Fruit fly (Drosophila melanogaster): Measurements from ENCODE around the gene Sptr.

The Sptr gene

dm6 chrX:8421449-8421795 lies 42.8 kb downstream of the Sptr start:
- no peak for TF ChIP-seq CG8478 (optimal IDR thresholded peaks at IDR 0.05)
- TF ChIP-seq CTCF (optimal IDR thresholded peaks at IDR 0.05), result no peak

- TF ChIP-seq CG8478 (optimal IDR thresholded peaks at IDR 0.05), result no peak
- no peak for TF ChIP-seq CTCF (optimal IDR thresholded peaks at IDR 0.05)
These were observed 43.3 kb downstream of the Sptr start for dm6 chrX:8420772-8421448.

- TF ChIP-seq CG8478 (optimal IDR thresholded peaks at IDR 0.05) (no peak), CTCF (optimal IDR thresholded peaks at IDR 0.05) (no peak)
These were observed 44.7 kb downstream of the Sptr start for dm6 chrX:8419534-8419933.

dm6 chrX:8416956-8417355 lies 47.3 kb downstream of the Sptr start:
- TF ChIP-seq CG8478 (optimal IDR thresholded peaks at IDR 0.05) (no peak), CTCF (optimal IDR thresholded peaks at IDR 0.05) (no peak)

dm6 chrX:8416209-8416608 lies 48.0 kb downstream of the Sptr start:
- no peak for TF ChIP-seq CG8478 (optimal IDR thresholded peaks at IDR 0.05)
- TF ChIP-seq CTCF (optimal IDR thresholded peaks at IDR 0.05), result no peak

- TF ChIP-seq CG8478 (optimal IDR thresholded peaks at IDR 0.05), result no peak
- TF ChIP-seq CTCF (optimal IDR thresholded peaks at IDR 0.05), result no peak
These were observed 48.6 kb downstream of the Sptr start for dm6 chrX:8415605-8416004.

- no peak for TF ChIP-seq CTCF (optimal IDR thresholded peaks at IDR 0.05)
- TF ChIP-seq CG8478 (optimal IDR thresholded peaks at IDR 0.05), result no peak
These were observed 49.9 kb downstream of the Sptr start for dm6 chrX:8414351-8414750.

dm6 chrX:8413513-8414113 lies 50.6 kb downstream of the Sptr start:
- TF ChIP-seq CTCF (optimal IDR thresholded peaks at IDR 0.05) (no peak), CG8478 (optimal IDR thresholded peaks at IDR 0.05) (no peak)
